Worm (Caenorhabditis elegans): Measurements from ENCODE around the gene rfc-3.

rfc-3 gene

DNA sequence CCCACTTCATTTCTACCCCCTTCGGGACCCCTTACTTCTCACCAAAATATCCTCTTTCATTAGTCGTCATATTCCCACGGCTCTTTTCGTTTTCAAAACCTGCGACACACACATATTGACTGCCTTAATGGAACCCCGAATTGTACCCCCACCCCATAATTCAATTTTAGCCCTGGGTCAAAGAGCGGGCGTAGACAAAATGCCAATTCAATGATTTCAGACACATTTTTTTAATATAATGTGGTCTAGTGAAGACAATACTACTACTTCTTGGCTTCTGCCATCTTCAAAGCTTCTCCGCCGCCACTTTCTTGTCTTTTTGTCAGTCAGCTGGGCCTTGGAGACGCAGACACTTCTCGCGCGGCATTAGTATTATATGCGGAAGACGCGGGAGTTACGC is 32.2 kb downstream of the rfc-3 start:
- TF ChIP-seq med-1 (GFP tag; optimal IDR thresholded peaks at IDR 0.05; ENCODE audit: insufficient read depth) (no peak), flt-1 (GFP tag; IDR thresholded peaks at IDR 0.05) (no peak), tab-1 (GFP tag; IDR thresholded peaks at IDR 0.05) (no peak), T22C8.4 (GFP tag; IDR thresholded peaks at IDR 0.05) (no peak)

DNA sequence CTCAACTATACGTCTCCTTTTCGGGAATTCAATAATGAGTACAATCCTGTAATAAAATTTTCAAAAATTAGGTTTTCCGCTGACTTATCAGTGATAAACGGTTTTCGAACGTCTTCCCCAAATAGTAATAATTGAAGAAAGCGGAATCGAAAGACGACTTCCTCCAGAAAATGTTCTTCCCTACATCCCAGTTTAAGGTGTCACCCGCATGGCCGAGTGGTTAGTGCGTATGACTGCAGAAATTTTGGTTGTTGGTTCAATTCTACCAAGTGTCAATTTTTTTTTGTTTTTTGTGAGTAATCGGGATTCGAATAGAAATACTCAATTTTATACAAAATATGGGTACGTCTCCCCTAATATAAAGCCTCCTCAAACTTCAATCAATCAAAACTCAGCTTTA is 45.2 kb downstream of the rfc-3 start:
- TF ChIP-seq tab-1 (GFP tag; IDR thresholded peaks at IDR 0.05) = 0 out of 2 replicates have a peak, but pooled peaks have one; percentile 51
- peak; percentile 54 for TF ChIP-seq flt-1 (GFP tag; IDR thresholded peaks at IDR 0.05)
- peak; percentile 43; the same call in 1 of the 2 replicates for TF ChIP-seq ref-1 (GFP tag; conservative IDR thresholded peaks at IDR 0.05)
- TF ChIP-seq ztf-23 (GFP tag; IDR thresholded peaks at IDR 0.05) = peak; percentile 30; the same call in 1 of the 2 replicates
- TF ChIP-seq T22C8.4 (GFP tag; IDR thresholded peaks at IDR 0.05) = 0 out of 2 replicates have a peak, but pooled peaks have one; percentile 25

ce11 chrIV:13142254-13142653 is 46.7 kb downstream of the rfc-3 start, which contains the start of gene spe-43:
TSS of gene spe-43 (minus strand) at chrIV:13142354.
- no peak for TF ChIP-seq klf-2 (GFP tag; conservative IDR thresholded peaks at IDR 0.05)
- TF ChIP-seq flt-1 (GFP tag; IDR thresholded peaks at IDR 0.05) = no peak
- no peak for TF ChIP-seq tab-1 (GFP tag; IDR thresholded peaks at IDR 0.05)
- TF ChIP-seq ref-1 (GFP tag; conservative IDR thresholded peaks at IDR 0.05) = no peak
- no peak for TF ChIP-seq ztf-23 (GFP tag; IDR thresholded peaks at IDR 0.05)
- TF ChIP-seq ztf-29 (GFP tag; IDR thresholded peaks at IDR 0.05) = no peak
- no peak for TF ChIP-seq cog-1 (tag; optimal IDR thresholded peaks at IDR 0.05)
- TF ChIP-seq T22C8.4 (GFP tag; IDR thresholded peaks at IDR 0.05) = no peak
